Worm (Caenorhabditis elegans) whole organism, L1 larva: ENCODE measurements around the gene ZK1320.7.
A peak's percentile ranks its signal among the peaks of the same experiment; 100 is the strongest.

Source experiments
- aly-2 ChIP-seq: fragments of 150-350 bp; optimal IDR thresholded peaks from 2 replicates; lab custom pipeline; 2014; ENCODE audit warnings: missing biosample characterization, missing genetic modification characterization
- ama-1 ChIP-seq: fragments of 150-350 bp; optimal IDR thresholded peaks from 2 replicates; lab custom pipeline; 2014
- blmp-1 ChIP-seq: fragments of 150-350 bp; optimal IDR thresholded peaks from 2 replicates; lab custom pipeline; 2014; ENCODE audit warnings: missing biosample characterization, missing genetic modification characterization
- ceh-90 ChIP-seq: sonication (generic microtip); optimal IDR thresholded peaks from 2 replicates; lab custom pipeline; 2016; ENCODE audit warnings: missing genetic modification characterization, missing compliant biosample characterization
- elt-3 ChIP-seq, 6 experiments: fragments of 150-350 bp in 1 of 6; sonication (generic microtip); optimal IDR thresholded peaks; 2 replicates each; lab custom pipeline; 2017 to 2018; ENCODE audit warnings: missing biosample characterization in 6 of 6, missing genetic modification characterization in 6 of 6, inconsistent platforms in 1 of 6
- irx-1 ChIP-seq: sonication (generic microtip); optimal IDR thresholded peaks from 2 replicates; lab custom pipeline; 2016; ENCODE audit warnings: missing genetic modification characterization, missing compliant biosample characterization
- lin-14 ChIP-seq: fragments of 200-800 bp; sonication (Bioruptor generic); optimal IDR thresholded peaks from 2 replicates; lab custom pipeline; 2018; ENCODE audit warnings: mild to moderate bottlenecking, missing genetic modification characterization, moderate library complexity, missing compliant biosample characterization
- lin-39 ChIP-seq: fragments of 150-350 bp; optimal IDR thresholded peaks from 2 replicates; lab custom pipeline; 2014; ENCODE audit warnings: missing biosample characterization, missing genetic modification reagents, missing genetic modification characterization
- lsy-2 ChIP-seq, 2 experiments: fragments of 150-350 bp; optimal IDR thresholded peaks; 2 replicates each; lab custom pipeline; 2014; ENCODE audit warnings: missing biosample characterization in 2 of 2, missing genetic modification characterization in 2 of 2
- rnt-1 ChIP-seq: sonication (generic microtip); optimal IDR thresholded peaks from 2 replicates; lab custom pipeline; 2016; ENCODE audit warnings: mild to moderate bottlenecking, missing genetic modification characterization, moderate library complexity, missing compliant biosample characterization
- unc-98 ChIP-seq: fragments of 200-800 bp; sonication (Bioruptor generic); IDR thresholded peaks from 2 replicates; pipeline ENCODE4 v1.3.6; 2022; ENCODE audit warnings: missing genetic modification characterization, missing compliant biosample characterization
- ztf-4 ChIP-seq: fragments of 150-350 bp; optimal IDR thresholded peaks from 2 replicates; lab custom pipeline; 2014; ENCODE audit warnings: missing biosample characterization, missing genetic modification characterization

DNA sequence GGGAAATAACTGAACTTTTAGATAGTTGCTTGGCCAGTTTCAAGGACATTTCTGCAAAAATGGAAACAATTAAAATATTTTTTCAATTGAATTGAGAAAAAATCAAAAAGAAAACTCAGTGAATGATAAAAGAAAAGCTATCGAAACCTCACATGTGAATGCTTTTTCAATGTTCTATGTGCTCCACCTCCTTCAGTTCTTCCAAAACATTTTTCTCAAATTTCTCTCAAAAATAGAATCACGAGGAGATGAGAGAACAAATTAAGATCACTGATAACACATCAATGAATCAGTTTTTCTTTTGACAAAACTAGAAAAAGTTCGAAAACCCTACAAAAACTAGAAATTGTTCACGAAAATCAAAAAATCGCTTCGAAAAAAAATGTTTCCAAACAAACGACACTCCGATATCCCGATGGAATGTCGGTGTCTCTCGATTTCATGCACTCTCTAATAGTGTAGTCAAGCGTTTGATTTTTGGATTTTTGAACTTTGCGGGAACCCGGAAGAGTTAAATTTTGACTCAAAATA, 15.3 kb downstream of the ZK1320.7 start, which contains the start of gene ZK1320.9:
- TF ChIP-seq ama-1 (lab: Kevin White, UChicago) (no peak), aly-2 (tag; lab: Kevin White, UChicago) (no peak), elt-3 (tag; optimal IDR thresholded peaks at IDR 0.05; lab: Kevin White, UChicago) (no peak), ztf-4 (tag; lab: Kevin White, UChicago) (no peak), lsy-2 (tag; optimal IDR thresholded peaks at IDR 0.05; lab: Kevin White, UChicago) (peak; percentile 28 to 51), blmp-1 (peak; percentile 10), unc-98 (GFP tag; lab: Robert Waterston, UW) (no peak), ceh-90 (tag; lab: Kevin White, UChicago) (no peak), lin-39 (tag; lab: Kevin White, UChicago) (no peak), irx-1 (tag; lab: Kevin White, UChicago) (no peak), rnt-1 (tag; lab: Kevin White, UChicago) (peak; percentile 63), lin-14 (GFP tag; lab: Kevin White, UChicago) (peak; percentile 50)
